Worm (Caenorhabditis elegans): Measurements from ENCODE around the gene Y55F3BR.10.

- TF ChIP-seq snpc-4 (tag; optimal IDR thresholded peaks at IDR 0.05) (no peak), unc-62 (GFP tag; optimal IDR thresholded peaks at IDR 0.05) (no peak), nhr-237 (tag; optimal IDR thresholded peaks at IDR 0.05) (no peak)
Measured at ce11 chrIV:866828-867270, 34.6 kb downstream of the Y55F3BR.10 start.

Measured in whole organism, mixed stage, embryonic.